Worm (Caenorhabditis elegans): ENCODE measurements around the gene hint-3.
A peak's percentile ranks its signal among the peaks of the same experiment; 100 is the strongest.

hint-3 gene

DNA sequence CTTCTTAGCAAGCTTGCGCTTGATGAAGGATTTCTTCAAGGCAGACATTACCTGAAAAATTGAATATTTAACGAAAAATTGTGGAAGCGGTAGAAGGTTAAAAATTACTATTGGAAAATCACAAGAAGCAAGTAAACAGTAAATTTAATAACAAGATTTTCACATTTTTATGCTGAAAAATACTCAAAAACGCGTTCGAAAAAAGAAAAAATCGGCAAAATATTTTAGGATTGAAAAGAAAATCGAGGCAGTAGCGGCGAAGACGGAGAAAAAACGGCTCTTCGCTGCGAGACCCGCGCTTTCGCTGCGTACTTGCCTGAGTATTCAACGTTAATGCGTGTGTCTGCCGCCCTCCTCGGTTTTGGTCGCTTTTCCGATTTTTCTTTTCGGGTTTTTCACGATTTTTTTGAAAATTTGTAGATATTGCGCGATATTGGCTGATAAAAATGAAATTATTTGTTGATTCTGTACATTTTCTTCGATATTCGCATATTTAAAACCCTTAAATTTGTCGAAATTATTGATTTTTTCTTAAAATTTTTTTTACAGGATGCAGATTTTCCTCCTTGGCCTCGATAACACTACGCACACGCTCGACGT, 15.9 kb downstream of the hint-3 start, which contains the start of the genes rpl-39 and rps-30 (continued):
- TF ChIP-seq F33H1.4 (GFP tag; IDR thresholded peaks at IDR 0.05) (peak; percentile 96), madf-3 (GFP tag; IDR thresholded peaks at IDR 0.05) (peak; percentile 79; the same call in 1 of the 2 replicates), F49E8.2 (tag; optimal IDR thresholded peaks at IDR 0.05; ENCODE audit: insufficient read depth) (peak; percentile 40), repo-1 (tag; optimal IDR thresholded peaks at IDR 0.05) (no peak), let-607 (tag; optimal IDR thresholded peaks at IDR 0.05) (peak in 1 of 2 experiments; percentile 22), egl-44 (GFP tag; IDR thresholded peaks at IDR 0.05) (no peak), hrde-1 (tag; optimal IDR thresholded peaks at IDR 0.05; ENCODE audit: borderline replicate concordance) (no peak), sea-2 (GFP tag; IDR thresholded peaks at IDR 0.05) (no peak), ztf-26 (tag; optimal IDR thresholded peaks at IDR 0.05) (peak; percentile 30), egl-18 (GFP tag; IDR thresholded peaks at IDR 0.05) (no peak), Y67H2A.10 (GFP tag; conservative IDR thresholded peaks at IDR 0.05) (peak; percentile 53; the same call in 1 of the 2 replicates), ZK185.1 (tag; optimal IDR thresholded peaks at IDR 0.05; ENCODE audit: poor library complexity, severe bottlenecking) (peak; percentile 52), hmg-1.2 (GFP tag; IDR thresholded peaks at IDR 0.05) (peak; percentile 88), tlf-1 (GFP tag; optimal IDR thresholded peaks at IDR 0.05) (peak; percentile 56), him-1 (tag; optimal IDR thresholded peaks at IDR 0.05) (no peak), unc-62 (GFP tag; optimal IDR thresholded peaks at IDR 0.05) (peak; percentile 22), F10E7.11 (tag; optimal IDR thresholded peaks at IDR 0.05) (no peak), B0035.1 (tag; optimal IDR thresholded peaks at IDR 0.05) (no peak), C17E4.6 (GFP tag; IDR thresholded peaks at IDR 0.05) (peak; percentile 10; the same call in 1 of the 2 replicates), F23B12.7 (tag; optimal IDR thresholded peaks at IDR 0.05; ENCODE audit: insufficient read depth) (peak; percentile 90), attf-5 (GFP tag; optimal IDR thresholded peaks at IDR 0.05) (peak; percentile 77), T07F8.4 (tag; optimal IDR thresholded peaks at IDR 0.05) (no peak), dpff-1 (tag; optimal IDR thresholded peaks at IDR 0.05) (no peak), nhr-80 (tag; optimal IDR thresholded peaks at IDR 0.05) (peak; percentile 62), snpc-3.4 (tag; optimal IDR thresholded peaks at IDR 0.05) (peak; percentile 16), lin-35 (GFP tag; optimal IDR thresholded peaks at IDR 0.05) (peak in 1 of 3 experiments; percentile 53), lsl-1 (GFP tag; optimal IDR thresholded peaks at IDR 0.05) (peak; percentile 33), ceh-27 (GFP tag; optimal IDR thresholded peaks at IDR 0.05) (peak; percentile 59), D2030.7 (GFP tag; IDR thresholded peaks at IDR 0.05) (peak; percentile 74), madf-10 (tag; optimal IDR thresholded peaks at IDR 0.05) (peak; percentile 43), tbp1 (GFP tag; optimal IDR thresholded peaks at IDR 0.05) (peak; percentile 56), attf-3 (GFP tag; conservative IDR thresholded peaks at IDR 0.05) (0 out of 2 replicates have a peak, but pooled peaks have one; percentile 27), nfya-2 (GFP tag; IDR thresholded peaks at IDR 0.05) (no peak), snpc-1.3 (tag; optimal IDR thresholded peaks at IDR 0.05; ENCODE audit: insufficient read depth) (peak; percentile 56), ekl-4 (GFP tag; IDR thresholded peaks at IDR 0.05) (peak; percentile 42; the same call in 1 of the 2 replicates), dpl-1 (GFP tag; optimal IDR thresholded peaks at IDR 0.05) (no peak), ztf-25 (GFP tag; IDR thresholded peaks at IDR 0.05) (no peak), lin-54 (GFP tag; optimal IDR thresholded peaks at IDR 0.05) (peak; percentile 71), ceh-91 (GFP tag; IDR thresholded peaks at IDR 0.05) (peak; percentile 78), pha-4 (tag; optimal IDR thresholded peaks at IDR 0.05) (peak; percentile 29), snpc-4 (GFP tag; optimal IDR thresholded peaks at IDR 0.05) (peak; percentile 28), snpc-4 (tag; optimal IDR thresholded peaks at IDR 0.05) (peak in 3 of 4 experiments; percentile 47 to 73 (median 53)), nhr-90 (tag; optimal IDR thresholded peaks at IDR 0.05) (no peak), lag-1 (GFP tag; IDR thresholded peaks at IDR 0.05) (no peak), egrh-3 (GFP tag; IDR thresholded peaks at IDR 0.05) (peak; percentile 34; the same call in 1 of the 2 replicates), efl-1 (GFP tag; optimal IDR thresholded peaks at IDR 0.05) (peak; percentile 24)

Measured in whole organism, young adult.